Fruit fly (Drosophila melanogaster) Kc167 (cell line): ENCODE measurements around the gene CG11594.

Source experiments
- h ChIP-seq: fragments of >200 bp; optimal IDR thresholded peaks from 3 replicates; lab custom pipeline; 2018; ENCODE audit warnings: missing external identifiers
- psq ChIP-seq: fragments of >200 bp; optimal IDR thresholded peaks from 2 replicates; lab custom pipeline; 2017; ENCODE audit warnings: missing external identifiers
- ttk ChIP-seq: sonication (Bioruptor generic); optimal IDR thresholded peaks from 2 replicates; lab custom pipeline; 2017; ENCODE audit warnings: missing external identifiers

- TF ChIP-seq psq (no peak), ttk (no peak), h (lab: Kevin White, UChicago) (no peak)
Observed at dm6 chr3L:4047635-4048034, 21.8 kb upstream of the CG11594 start, which contains the start of gene Dpy-30L2.
